Worm (Caenorhabditis elegans) whole organism, late embryonic: ENCODE data around the gene rpl-21.

Experiments used
- ama-1 ChIP-seq: fragments of 150-350 bp; optimal IDR thresholded peaks from 2 replicates; lab custom pipeline; 2014
- ceh-48 ChIP-seq: sonication (generic microtip); optimal IDR thresholded peaks from 2 replicates; lab custom pipeline; 2016; ENCODE audit warnings: missing genetic modification characterization, inconsistent platforms, missing compliant biosample characterization
- ceh-9 ChIP-seq: sonication (generic microtip); optimal IDR thresholded peaks from 2 replicates; lab custom pipeline; 2016; ENCODE audit warnings: mild to moderate bottlenecking, missing genetic modification characterization, inconsistent platforms, missing compliant biosample characterization
- dmd-4 ChIP-seq: sonication (generic microtip); optimal IDR thresholded peaks from 2 replicates; lab custom pipeline; 2016; ENCODE audit warnings: borderline replicate concordance, missing genetic modification characterization, missing compliant biosample characterization
- elt-2 ChIP-seq: sonication (generic microtip); optimal IDR thresholded peaks from 2 replicates; lab custom pipeline; 2016; ENCODE audit warnings: missing genetic modification reagents, missing genetic modification characterization, missing compliant biosample characterization
- fkh-10 ChIP-seq: fragments of 150-350 bp; optimal IDR thresholded peaks from 2 replicates; lab custom pipeline; 2014; ENCODE audit warnings: missing biosample characterization, missing genetic modification reagents, missing genetic modification characterization
- hlh-13 ChIP-seq: fragments of 200-800 bp; sonication (Bioruptor generic); optimal IDR thresholded peaks from 2 replicates; lab custom pipeline; 2018; ENCODE audit warnings: mild to moderate bottlenecking, missing genetic modification characterization, missing compliant biosample characterization
- lin-11 ChIP-seq: fragments of 200-800 bp; sonication (Bioruptor generic); optimal IDR thresholded peaks from 2 replicates; lab custom pipeline; 2018; ENCODE audit warnings: mild to moderate bottlenecking, missing genetic modification characterization, missing compliant biosample characterization
- madf-2 ChIP-seq: sonication (generic microtip); optimal IDR thresholded peaks from 2 replicates; lab custom pipeline; 2017; ENCODE audit warnings: missing genetic modification characterization, missing compliant biosample characterization
- nhr-11 ChIP-seq: fragments of 150-350 bp; optimal IDR thresholded peaks from 2 replicates; lab custom pipeline; 2014; ENCODE audit warnings: missing biosample characterization, missing genetic modification characterization
- unc-86 ChIP-seq: sonication (generic microtip); optimal IDR thresholded peaks from 2 replicates; lab custom pipeline; 2016; ENCODE audit warnings: missing genetic modification characterization, missing compliant biosample characterization

- TF ChIP-seq nhr-11 (tag; lab: Kevin White, UChicago) (no peak), ama-1 (lab: Kevin White, UChicago) (no peak), fkh-10 (GFP tag; lab: Kevin White, UChicago) (no peak), unc-86 (tag; lab: Kevin White, UChicago) (no peak), madf-2 (tag; lab: Kevin White, UChicago) (no peak), lin-11 (no peak), elt-2 (tag; lab: Kevin White, UChicago) (no peak), hlh-13 (no peak), ceh-9 (no peak), dmd-4 (tag; lab: Kevin White, UChicago) (no peak), ceh-48 (no peak)
Measured at ce11 chrIII:8155166-8155565, 25.1 kb upstream of the rpl-21 start, which contains the start of gene D2007.1.
